Fruit fly (Drosophila melanogaster) S2 (cell line): ENCODE data around the gene JMJD6.

Experiments used
- CG8478 ChIP-seq: fragments of >200 bp; optimal IDR thresholded peaks from 2 replicates; lab custom pipeline; 2018
- CTCF ChIP-seq, 2 experiments: fragments of >200 bp; optimal IDR thresholded peaks; 2 replicates each; lab custom pipeline; 2018

JMJD6 gene

DNA sequence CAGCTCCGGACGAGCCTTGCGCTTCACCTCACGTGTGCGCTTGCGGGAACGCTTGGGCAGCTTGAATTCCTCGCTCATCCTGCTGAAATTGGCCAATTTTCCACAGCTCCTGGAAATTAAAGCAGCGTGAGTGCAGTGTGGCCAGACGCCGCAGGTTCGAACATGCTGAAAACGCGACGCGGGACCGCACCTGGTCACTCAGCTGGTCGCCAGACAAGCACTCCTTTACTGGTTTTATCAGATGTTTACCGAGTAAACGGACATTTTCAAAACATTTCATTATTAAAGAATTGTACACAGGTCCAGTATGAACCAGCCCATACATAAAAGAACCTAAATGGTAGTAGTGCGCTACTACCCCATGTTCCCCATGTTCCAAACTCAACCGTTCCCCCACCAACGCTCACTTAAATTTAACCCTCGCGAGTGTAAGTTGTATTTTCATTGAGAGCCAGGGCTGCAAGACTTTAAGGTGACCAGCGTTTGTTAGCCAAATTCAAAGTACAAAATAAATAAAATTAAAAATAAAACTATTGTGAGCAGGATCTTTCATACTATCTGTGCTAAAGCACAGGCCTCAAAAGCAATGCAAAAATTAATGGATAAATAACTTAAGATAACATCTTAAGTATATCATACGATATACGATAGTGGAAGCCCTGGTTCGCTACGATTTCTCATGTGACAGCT is at the start of gene JMJD6, which contains the start of the genes CG7071 and Muted:
Gene JMJD6, minus strand, starts transcription at position 154 of the 690 bp plus-strand sequence.
Gene CG7071, plus strand, starts transcription at position 403 of the 690 bp plus-strand sequence.
Gene Muted, plus strand, starts transcription at position 403 of the 690 bp plus-strand sequence.
- TF ChIP-seq CG8478 (lab: Kevin White, UChicago) (no peak), CTCF (optimal IDR thresholded peaks at IDR 0.05; lab: Kevin White, UChicago) (peak in 1 of 2 experiments; percentile 32)

dm6 chr3R:22410537-22411360 is 48.6 kb upstream of the JMJD6 start, which contains the start of the genes CG13850 and lqfR:
Gene CG13850 (minus strand): TSS chr3R:22410915.
Gene lqfR (plus strand): TSS chr3R:22411301.
- TF ChIP-seq CG8478 (lab: Kevin White, UChicago) (no peak), CTCF (optimal IDR thresholded peaks at IDR 0.05; lab: Kevin White, UChicago) (no peak)

- TF ChIP-seq CTCF (optimal IDR thresholded peaks at IDR 0.05; lab: Kevin White, UChicago) (no peak), CG8478 (lab: Kevin White, UChicago) (no peak)
These were observed 43.5 kb upstream of the JMJD6 start, which contains the start of gene CG13855 for dm6 chr3R:22405639-22406038. Gene CG13855 (plus strand): TSS chr3R:22405939.

DNA sequence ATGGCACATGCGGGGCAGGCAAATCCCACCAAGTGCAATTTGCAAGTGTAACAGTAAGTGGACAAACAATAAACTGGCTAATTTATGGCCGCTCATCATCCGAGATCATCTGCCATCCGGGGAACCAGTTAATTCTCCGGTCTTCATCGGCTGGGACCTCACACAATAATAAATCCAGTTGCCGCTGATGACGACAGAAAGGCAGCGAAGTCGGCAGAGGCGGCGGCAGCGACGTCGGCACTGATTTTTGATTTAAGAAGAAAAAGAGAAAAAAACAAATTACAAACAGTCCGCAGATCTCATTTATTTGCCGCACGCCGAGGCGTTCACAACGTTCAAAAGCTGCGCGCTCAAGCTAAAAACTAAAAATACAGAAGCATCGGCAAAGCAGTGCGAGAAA is 40.2 kb upstream of the JMJD6 start, which contains the start of gene CG13856:
Gene CG13856, plus strand, starts transcription at position 301 of the 400 bp plus-strand sequence.
- no peak for TF ChIP-seq CG8478 (lab: Kevin White, UChicago)
- TF ChIP-seq CTCF (optimal IDR thresholded peaks at IDR 0.05; lab: Kevin White, UChicago) = no peak

dm6 chr3R:22400246-22400645 is 38.1 kb upstream of the JMJD6 start:
- TF ChIP-seq CG8478 (lab: Kevin White, UChicago) = no peak
- TF ChIP-seq CTCF (optimal IDR thresholded peaks at IDR 0.05; lab: Kevin White, UChicago) = no peak

- TF ChIP-seq CG8478 (lab: Kevin White, UChicago) (no peak), CTCF (optimal IDR thresholded peaks at IDR 0.05; lab: Kevin White, UChicago) (no peak)
These were observed 35.0 kb upstream of the JMJD6 start for dm6 chr3R:22397068-22397700.

DNA sequence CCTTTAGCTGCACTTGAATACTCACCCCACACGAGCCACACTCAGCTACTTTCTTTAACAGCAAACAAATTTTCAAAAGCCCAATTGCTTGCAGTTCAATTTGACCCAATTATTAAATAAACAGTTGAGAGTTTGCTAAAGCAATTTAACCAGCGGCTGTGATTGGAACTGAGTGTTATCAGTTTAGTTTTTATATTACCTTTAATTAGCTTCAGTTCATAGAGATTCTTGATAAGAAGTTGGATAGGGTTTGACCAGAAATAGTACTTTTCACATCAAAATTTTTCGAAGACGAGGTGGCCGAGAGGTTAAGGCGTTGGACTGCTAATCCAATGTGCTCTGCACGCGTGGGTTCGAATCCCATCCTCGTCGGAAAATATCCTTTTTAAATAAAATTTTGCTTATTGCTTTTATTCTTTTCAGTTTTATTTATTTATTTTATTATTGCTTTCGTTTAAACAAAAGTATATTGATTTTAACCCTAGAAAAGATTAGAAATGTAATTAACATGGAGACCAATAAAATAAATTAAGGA is 34.1 kb upstream of the JMJD6 start:
- no peak for TF ChIP-seq CG8478 (lab: Kevin White, UChicago)
- no peak for TF ChIP-seq CTCF (optimal IDR thresholded peaks at IDR 0.05; lab: Kevin White, UChicago)

DNA sequence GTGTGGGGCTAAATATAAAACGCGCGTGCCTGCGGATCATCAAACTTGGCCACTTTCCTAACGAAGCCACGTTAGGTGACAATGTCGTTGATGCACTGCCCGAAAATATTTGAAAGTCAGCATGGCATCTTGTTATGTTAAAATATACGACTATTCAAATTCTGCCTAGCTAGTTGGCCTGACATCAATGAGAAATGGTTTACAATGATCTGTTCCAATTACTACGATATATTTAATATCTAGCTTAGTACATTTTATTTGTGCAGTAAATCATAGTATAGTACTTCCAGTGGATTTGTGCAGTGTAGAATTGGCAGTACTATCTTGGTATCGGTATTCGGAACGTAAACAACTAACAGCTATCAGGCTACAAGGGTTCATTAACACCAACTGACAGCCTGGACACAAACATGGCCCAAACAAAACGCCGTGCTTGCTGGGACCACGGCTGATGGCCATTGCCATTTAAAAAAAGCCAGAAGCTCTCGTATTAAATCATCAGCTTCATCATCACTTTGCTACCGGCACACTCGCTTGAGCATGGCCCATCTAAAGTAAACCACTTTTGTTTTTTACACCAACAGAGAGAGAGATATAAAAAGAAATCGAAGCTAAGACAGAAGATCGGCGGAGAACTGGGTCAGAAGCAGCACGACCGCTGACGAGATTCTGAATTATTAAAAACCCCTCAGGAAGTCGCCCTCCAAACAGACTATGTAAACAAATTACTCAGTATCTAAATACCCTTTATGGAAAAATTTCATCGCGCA is 33.4 kb upstream of the JMJD6 start:
- no peak for TF ChIP-seq CTCF (optimal IDR thresholded peaks at IDR 0.05; lab: Kevin White, UChicago)
- TF ChIP-seq CG8478 (lab: Kevin White, UChicago) = no peak

DNA sequence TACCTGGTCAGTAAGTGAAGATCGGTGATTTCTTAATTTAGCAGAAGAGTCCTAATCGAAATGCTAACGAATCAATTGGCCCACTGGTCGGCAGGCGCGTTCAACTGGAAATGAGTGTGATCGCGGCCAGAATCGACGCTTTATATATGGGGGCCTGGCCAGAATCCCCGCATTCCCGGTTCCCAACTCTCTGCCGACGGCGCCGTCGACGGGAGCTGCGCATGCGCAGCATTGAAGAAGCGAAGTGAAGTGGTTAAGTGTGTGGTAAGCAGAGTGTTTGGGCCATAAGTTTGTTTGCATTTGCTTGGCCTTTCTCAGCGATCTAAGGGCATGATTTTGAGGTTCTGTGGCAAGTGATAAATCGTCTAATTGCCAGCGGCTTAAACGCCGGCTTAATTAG is 31.8 kb upstream of the JMJD6 start, which contains the start of gene CG13857:
Gene CG13857, minus strand, starts transcription at position 101 of the 400 bp plus-strand sequence.
- TF ChIP-seq CTCF (optimal IDR thresholded peaks at IDR 0.05; lab: Kevin White, UChicago) (no peak), CG8478 (lab: Kevin White, UChicago) (no peak)

dm6 chr3R:22390109-22390508 is 27.9 kb upstream of the JMJD6 start:
- TF ChIP-seq CTCF (optimal IDR thresholded peaks at IDR 0.05; lab: Kevin White, UChicago) = no peak
- no peak for TF ChIP-seq CG8478 (lab: Kevin White, UChicago)

DNA sequence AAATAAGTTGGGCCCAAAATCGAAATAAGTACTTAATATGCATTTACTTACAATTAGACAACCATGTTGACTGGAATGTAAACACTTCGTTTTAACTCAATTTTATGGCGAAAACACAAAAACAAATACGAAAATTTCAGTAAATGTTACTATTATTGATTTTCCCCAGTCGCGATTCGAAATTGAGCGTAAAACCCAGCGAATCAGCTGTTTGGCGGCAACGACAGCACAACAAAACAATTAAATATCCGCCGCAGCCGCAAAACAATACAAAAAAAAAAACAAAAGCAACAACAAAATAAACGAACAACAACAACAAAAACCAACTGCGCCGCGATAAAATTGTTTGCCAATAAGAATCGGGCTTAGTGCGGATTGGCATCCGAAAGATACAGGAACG is 27.4 kb upstream of the JMJD6 start, which contains the start of the genes CAH8 and CG7059:
Gene CAH8, minus strand, starts transcription at position 101 of the 400 bp plus-strand sequence.
Gene CG7059, plus strand, starts transcription at position 167 of the 400 bp plus-strand sequence.
- TF ChIP-seq CTCF (optimal IDR thresholded peaks at IDR 0.05; lab: Kevin White, UChicago) (no peak), CG8478 (lab: Kevin White, UChicago) (no peak)

DNA sequence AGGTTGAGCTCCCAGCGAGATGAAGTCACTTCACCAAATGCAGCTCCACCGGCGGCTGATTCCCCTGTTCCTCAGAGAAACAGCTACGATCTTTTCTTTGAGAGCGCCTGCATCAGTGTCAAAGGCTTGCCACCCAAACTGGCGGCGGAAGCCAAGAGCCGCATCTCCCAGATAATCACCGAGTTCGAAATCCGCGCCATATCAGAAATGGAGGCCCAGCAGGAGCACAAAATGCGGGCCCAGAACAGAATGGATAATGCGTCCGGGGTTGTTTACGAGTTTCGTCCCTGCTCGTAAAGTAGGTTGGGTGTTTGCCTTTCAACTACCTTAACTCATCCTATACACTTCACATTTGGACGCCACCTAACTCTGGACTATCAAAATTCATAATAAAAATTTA is 19.6 kb upstream of the JMJD6 start, which contains the start of gene Gpdh3:
Gene Gpdh3, plus strand, starts transcription at position 301 of the 400 bp plus-strand sequence.
- TF ChIP-seq CTCF (optimal IDR thresholded peaks at IDR 0.05; lab: Kevin White, UChicago) (no peak), CG8478 (lab: Kevin White, UChicago) (no peak)

- TF ChIP-seq CTCF (optimal IDR thresholded peaks at IDR 0.05; lab: Kevin White, UChicago) (no peak), CG8478 (lab: Kevin White, UChicago) (no peak)
These were observed 18.9 kb upstream of the JMJD6 start, which contains the start of gene CG43342 for dm6 chr3R:22381077-22381476. Gene CG43342 (plus strand): TSS chr3R:22381340.
